Worm (Caenorhabditis elegans) whole organism, L2 larva: ENCODE data around the gene fbxb-20.
A peak's percentile ranks its signal among the peaks of the same experiment; 100 is the strongest.

ENCODE experiments used
- F13H6.1 ChIP-seq: sonication (generic microtip); optimal IDR thresholded peaks from 2 replicates; lab custom pipeline; 2016; ENCODE audit warnings: missing genetic modification characterization, missing compliant biosample characterization
- R02D3.7 ChIP-seq: fragments of 150-350 bp; optimal IDR thresholded peaks from 2 replicates; lab custom pipeline; 2014; ENCODE audit warnings: missing biosample characterization, missing genetic modification characterization
- ZK546.5 ChIP-seq: sonication (generic microtip); optimal IDR thresholded peaks from 2 replicates; lab custom pipeline; 2017; ENCODE audit warnings: missing biosample characterization, missing genetic modification characterization
- alr-1 ChIP-seq: fragments of 150-350 bp; optimal IDR thresholded peaks from 2 replicates; lab custom pipeline; 2014; ENCODE audit warnings: missing biosample characterization, missing genetic modification characterization
- aly-2 ChIP-seq: fragments of 150-350 bp; optimal IDR thresholded peaks from 2 replicates; lab custom pipeline; 2014; ENCODE audit warnings: missing biosample characterization, missing genetic modification characterization
- ama-1 ChIP-seq: fragments of 150-350 bp; optimal IDR thresholded peaks from 2 replicates; lab custom pipeline; 2018; ENCODE audit warnings: inconsistent platforms
- blmp-1 ChIP-seq: sonication (generic microtip); optimal IDR thresholded peaks from 2 replicates; lab custom pipeline; 2017; ENCODE audit warnings: missing genetic modification characterization, mild to moderate bottlenecking, missing compliant biosample characterization, antibody characterized with exemption, moderate library complexity; ENCODE audit not compliant: insufficient read depth
- ceh-16 ChIP-seq: fragments of 150-350 bp; optimal IDR thresholded peaks from 2 replicates; lab custom pipeline; 2014; ENCODE audit warnings: missing biosample characterization, missing genetic modification characterization
- crh-2 ChIP-seq: sonication (generic microtip); optimal IDR thresholded peaks from 2 replicates; lab custom pipeline; 2017; ENCODE audit warnings: missing biosample characterization, missing genetic modification characterization
- egl-27 ChIP-seq: sonication (generic microtip); optimal IDR thresholded peaks from 3 replicates; lab custom pipeline; 2017; ENCODE audit warnings: missing biosample characterization, missing genetic modification reagents, missing genetic modification characterization
- elt-3 ChIP-seq: sonication (generic microtip); optimal IDR thresholded peaks from 2 replicates; lab custom pipeline; 2017; ENCODE audit warnings: missing biosample characterization, missing genetic modification characterization
- fos-1 ChIP-seq: fragments of 150-350 bp; optimal IDR thresholded peaks from 2 replicates; lab custom pipeline; 2014; ENCODE audit warnings: missing biosample characterization, missing genetic modification characterization
- gmeb-1 ChIP-seq: fragments of 150-350 bp; optimal IDR thresholded peaks from 2 replicates; lab custom pipeline; 2014; ENCODE audit warnings: missing biosample characterization, missing genetic modification characterization
- lin-11 ChIP-seq: fragments of 150-350 bp; sonication (generic microtip); optimal IDR thresholded peaks from 2 replicates; lab custom pipeline; 2014; ENCODE audit warnings: missing biosample characterization, missing genetic modification characterization, inconsistent platforms, mixed read lengths
- lin-13 ChIP-seq: fragments of 150-350 bp; optimal IDR thresholded peaks from 2 replicates; lab custom pipeline; 2014; ENCODE audit warnings: missing biosample characterization, missing genetic modification reagents, missing genetic modification characterization
- lin-39 ChIP-seq: fragments of 150-350 bp; optimal IDR thresholded peaks from 2 replicates; lab custom pipeline; 2014; ENCODE audit warnings: missing biosample characterization, missing genetic modification reagents, missing genetic modification characterization
- lsy-2 ChIP-seq, 2 experiments: fragments of 150-350 bp in 1 of 2; sonication (generic microtip) in 1 of 2; optimal IDR thresholded peaks; 2 replicates each; lab custom pipeline; 2014 to 2017; ENCODE audit warnings: missing biosample characterization in 2 of 2, missing genetic modification characterization in 2 of 2
- mab-5 ChIP-seq: fragments of 150-350 bp; optimal IDR thresholded peaks from 2 replicates; lab custom pipeline; 2014; ENCODE audit warnings: missing biosample characterization, missing genetic modification characterization
- mbf-1 ChIP-seq: sonication (generic microtip); optimal IDR thresholded peaks from 2 replicates; lab custom pipeline; 2017; ENCODE audit warnings: missing biosample characterization, missing genetic modification characterization
- nhr-11 ChIP-seq: fragments of 150-350 bp; optimal IDR thresholded peaks from 2 replicates; lab custom pipeline; 2014; ENCODE audit warnings: missing biosample characterization, missing genetic modification characterization
- nhr-21 ChIP-seq: fragments of 150-350 bp; optimal IDR thresholded peaks from 2 replicates; lab custom pipeline; 2014; ENCODE audit warnings: missing biosample characterization, missing genetic modification characterization
- nhr-23 ChIP-seq: fragments of 150-350 bp; optimal IDR thresholded peaks from 2 replicates; lab custom pipeline; 2014; ENCODE audit warnings: missing biosample characterization, missing genetic modification reagents, missing genetic modification characterization
- nhr-6 ChIP-seq: fragments of 150-350 bp; optimal IDR thresholded peaks from 2 replicates; lab custom pipeline; 2014; ENCODE audit warnings: missing biosample characterization, missing genetic modification characterization
- nhr-77 ChIP-seq: fragments of 150-350 bp; optimal IDR thresholded peaks from 2 replicates; lab custom pipeline; 2014; ENCODE audit warnings: missing biosample characterization, missing genetic modification characterization
- peb-1 ChIP-seq: fragments of 150-350 bp; optimal IDR thresholded peaks from 2 replicates; lab custom pipeline; 2014; ENCODE audit warnings: missing biosample characterization, missing genetic modification characterization
- sem-4 ChIP-seq: fragments of 150-350 bp; optimal IDR thresholded peaks from 2 replicates; lab custom pipeline; 2014; ENCODE audit warnings: missing biosample characterization, missing genetic modification reagents, missing genetic modification characterization
- skn-1 ChIP-seq: sonication (generic microtip); optimal IDR thresholded peaks from 2 replicates; lab custom pipeline; 2017; ENCODE audit warnings: missing biosample characterization, missing genetic modification characterization
- snpc-4 ChIP-seq: fragments of 150-350 bp; optimal IDR thresholded peaks from 2 replicates; lab custom pipeline; 2014; ENCODE audit warnings: missing biosample characterization, missing genetic modification characterization
- unc-39 ChIP-seq: fragments of 150-350 bp; optimal IDR thresholded peaks from 2 replicates; lab custom pipeline; 2014; ENCODE audit warnings: missing biosample characterization, missing genetic modification characterization
- unc-55 ChIP-seq: fragments of 150-350 bp; sonication (generic microtip); optimal IDR thresholded peaks from 3 replicates; lab custom pipeline; 2014; ENCODE audit warnings: missing biosample characterization, missing genetic modification reagents, missing genetic modification characterization
- unc-62 ChIP-seq: fragments of 150-350 bp; optimal IDR thresholded peaks from 2 replicates; lab custom pipeline; 2014; ENCODE audit warnings: missing biosample characterization, missing genetic modification reagents, missing genetic modification characterization
- zag-1 ChIP-seq: fragments of 150-350 bp; optimal IDR thresholded peaks from 2 replicates; lab custom pipeline; 2014; ENCODE audit warnings: missing biosample characterization, missing genetic modification characterization
- ztf-1 ChIP-seq: fragments of 200-800 bp; sonication (Bioruptor generic); conservative IDR thresholded peaks from 2 replicates; pipeline ENCODE4 v1.3.6; 2022; ENCODE audit warnings: missing genetic modification characterization, missing compliant biosample characterization
- ztf-4 ChIP-seq: fragments of 150-350 bp; optimal IDR thresholded peaks from 2 replicates; lab custom pipeline; 2014; ENCODE audit warnings: missing biosample characterization, missing genetic modification characterization

fbxb-20 gene

ce11 chrII:1608915-1609314 is 41.5 kb downstream of the fbxb-20 start:
- peak; percentile 59 for TF ChIP-seq fos-1
- TF ChIP-seq crh-2 (tag; lab: Kevin White, UChicago) = peak; percentile 3
- TF ChIP-seq ceh-16 (tag; lab: Kevin White, UChicago) = no peak
- no peak for TF ChIP-seq lsy-2 (tag; optimal IDR thresholded peaks at IDR 0.05; lab: Kevin White, UChicago)
- no peak for TF ChIP-seq mab-5 (tag; lab: Kevin White, UChicago)
- TF ChIP-seq ZK546.5 (tag; lab: Kevin White, UChicago) = no peak
- no peak for TF ChIP-seq elt-3 (tag; lab: Kevin White, UChicago)
- TF ChIP-seq lin-11 (tag; lab: Kevin White, UChicago) = no peak
- no peak for TF ChIP-seq gmeb-1 (tag; lab: Kevin White, UChicago)

ce11 chrII:1607575-1607974 is 42.8 kb downstream of the fbxb-20 start:
- TF ChIP-seq nhr-77 (tag; lab: Kevin White, UChicago) = no peak
- TF ChIP-seq nhr-21 = no peak
- peak; percentile 71 for TF ChIP-seq fos-1

ce11 chrII:1606079-1606478 is 44.3 kb downstream of the fbxb-20 start, which contains the start of gene bath-33:
Gene bath-33 (minus strand): TSS chrII:1606179.
- TF ChIP-seq blmp-1 (tag; lab: Kevin White, UChicago) = no peak
- TF ChIP-seq sem-4 = no peak
- no peak for TF ChIP-seq alr-1 (tag; lab: Kevin White, UChicago)
- no peak for TF ChIP-seq lin-39 (tag; lab: Kevin White, UChicago)
- TF ChIP-seq F13H6.1 (tag; lab: Kevin White, UChicago) = no peak
- no peak for TF ChIP-seq nhr-11 (tag; lab: Kevin White, UChicago)
- TF ChIP-seq nhr-21 = no peak
- no peak for TF ChIP-seq nhr-77 (tag; lab: Kevin White, UChicago)
- no peak for TF ChIP-seq snpc-4 (tag; lab: Kevin White, UChicago)
- TF ChIP-seq skn-1 = no peak
- no peak for TF ChIP-seq ztf-4 (tag; lab: Kevin White, UChicago)
- TF ChIP-seq lsy-2 (tag; optimal IDR thresholded peaks at IDR 0.05; lab: Kevin White, UChicago) = no peak
- no peak for TF ChIP-seq nhr-6 (tag; lab: Kevin White, UChicago)
- TF ChIP-seq lin-13 (GFP tag; lab: Kevin White, UChicago) = no peak
- no peak for TF ChIP-seq nhr-23 (tag; lab: Kevin White, UChicago)
- no peak for TF ChIP-seq zag-1 (tag; lab: Kevin White, UChicago)

ce11 chrII:1605010-1605409 is 45.4 kb downstream of the fbxb-20 start:
- TF ChIP-seq unc-62 (GFP tag; lab: Kevin White, UChicago) = no peak
- TF ChIP-seq ZK546.5 (tag; lab: Kevin White, UChicago) = no peak

- TF ChIP-seq ama-1 (lab: Kevin White, UChicago) = no peak
- TF ChIP-seq ceh-16 (tag; lab: Kevin White, UChicago) = no peak
- no peak for TF ChIP-seq peb-1 (tag; lab: Kevin White, UChicago)
- TF ChIP-seq unc-39 (tag; lab: Kevin White, UChicago) = no peak
- TF ChIP-seq nhr-11 (tag; lab: Kevin White, UChicago) = no peak
- no peak for TF ChIP-seq elt-3 (tag; lab: Kevin White, UChicago)
- TF ChIP-seq nhr-23 (tag; lab: Kevin White, UChicago) = no peak
- no peak for TF ChIP-seq ztf-4 (tag; lab: Kevin White, UChicago)
- no peak for TF ChIP-seq mbf-1 (tag; lab: Kevin White, UChicago)
- TF ChIP-seq aly-2 (tag; lab: Kevin White, UChicago) = no peak
- TF ChIP-seq lin-13 (GFP tag; lab: Kevin White, UChicago) = no peak
- TF ChIP-seq unc-55 = no peak
- TF ChIP-seq snpc-4 (tag; lab: Kevin White, UChicago) = no peak
- TF ChIP-seq zag-1 (tag; lab: Kevin White, UChicago) = no peak
- no peak for TF ChIP-seq egl-27
- TF ChIP-seq sem-4 = no peak
- no peak for TF ChIP-seq lin-11 (tag; lab: Kevin White, UChicago)
- TF ChIP-seq skn-1 = no peak
- TF ChIP-seq ztf-1 = no peak
- no peak for TF ChIP-seq R02D3.7 (tag; lab: Kevin White, UChicago)
These were observed 47.4 kb downstream of the fbxb-20 start for ce11 chrII:1603049-1603448.
